Fruit fly (Drosophila melanogaster) whole organism, embryonic: ENCODE data around the gene Elal.

Experiments
- B-H1 ChIP-seq: fragments of 200-800 bp; sonication (Bioruptor generic); IDR thresholded peaks from 3 replicates; pipeline ENCODE4 v1.3.6; 2022; ENCODE audit warnings: missing biosample characterization, missing genetic modification characterization
- CG10147 ChIP-seq: fragments of 200-800 bp; sonication (Bioruptor generic); optimal IDR thresholded peaks from 2 replicates; lab custom pipeline; 2019; ENCODE audit warnings: missing biosample characterization, mild to moderate bottlenecking, missing genetic modification characterization, moderate library complexity
- CG1024 ChIP-seq: fragments of 200-800 bp; sonication (Bioruptor generic); IDR thresholded peaks from 2 replicates; pipeline ENCODE4 v1.3.6; 2022; ENCODE audit warnings: missing biosample characterization, missing genetic modification characterization
- CG10431 ChIP-seq: fragments of 200-800 bp; sonication (Bioruptor generic); optimal IDR thresholded peaks from 3 replicates; lab custom pipeline; 2018; ENCODE audit warnings: missing biosample characterization, mild to moderate bottlenecking, missing genetic modification characterization
- CG11456 ChIP-seq: fragments of 200-800 bp; sonication (Bioruptor generic); IDR thresholded peaks from 3 replicates; pipeline ENCODE4 v1.3.6; 2022; ENCODE audit warnings: missing biosample characterization, missing genetic modification characterization
- CG12071 ChIP-seq: fragments of 200-800 bp; sonication (Bioruptor generic); optimal IDR thresholded peaks from 3 replicates; lab custom pipeline; 2018; ENCODE audit warnings: missing biosample characterization, mild to moderate bottlenecking, missing genetic modification characterization
- CG1233 ChIP-seq: fragments of 200-800 bp; sonication (Bioruptor generic); optimal IDR thresholded peaks from 4 replicates; lab custom pipeline; 2018; ENCODE audit warnings: missing biosample characterization, mild to moderate bottlenecking, missing genetic modification characterization
- CG12391 ChIP-seq: fragments of 200-800 bp; sonication (Bioruptor generic); optimal IDR thresholded peaks from 3 replicates; lab custom pipeline; 2018; ENCODE audit warnings: missing biosample characterization, mild to moderate bottlenecking, missing genetic modification characterization, moderate library complexity
- CG15514 ChIP-seq: fragments of 200-800 bp; sonication (Bioruptor generic); optimal IDR thresholded peaks from 3 replicates; lab custom pipeline; 2017; ENCODE audit warnings: missing biosample characterization, missing genetic modification characterization, mild to moderate bottlenecking, moderate library complexity, missing genetic modification reagents
- CG17328 ChIP-seq: fragments of 200-800 bp; sonication (Bioruptor generic); IDR thresholded peaks from 2 replicates; pipeline ENCODE4 v1.3.6; 2022; ENCODE audit warnings: missing biosample characterization, missing genetic modification characterization
- CG17829 ChIP-seq: fragments of 200-800 bp; optimal IDR thresholded peaks from 2 replicates; lab custom pipeline; 2019; ENCODE audit warnings: missing biosample characterization, mild to moderate bottlenecking, missing genetic modification characterization, moderate library complexity
- CG17912 ChIP-seq: fragments of 200-800 bp; sonication (Bioruptor generic); optimal IDR thresholded peaks from 2 replicates; lab custom pipeline; 2018; ENCODE audit warnings: missing biosample characterization, mild to moderate bottlenecking, missing genetic modification characterization
- CG18599 ChIP-seq: fragments of 200-800 bp; sonication (Bioruptor generic); optimal IDR thresholded peaks from 3 replicates; lab custom pipeline; 2017; ENCODE audit warnings: missing biosample characterization, missing genetic modification characterization, mild to moderate bottlenecking, moderate library complexity, missing genetic modification reagents
- CG2202 ChIP-seq: fragments of 200-800 bp; sonication (Bioruptor generic); optimal IDR thresholded peaks from 2 replicates; lab custom pipeline; 2018; ENCODE audit warnings: missing biosample characterization, mild to moderate bottlenecking, missing genetic modification characterization
- CG2889 ChIP-seq: fragments of 200-800 bp; sonication (Bioruptor generic); IDR thresholded peaks from 3 replicates; pipeline ENCODE4 v1.3.6; 2022; ENCODE audit warnings: missing biosample characterization, missing genetic modification characterization
- CG34422 ChIP-seq: fragments of 200-800 bp; sonication (Bioruptor generic); IDR thresholded peaks from 3 replicates; pipeline ENCODE4 v1.3.6; 2022; ENCODE audit warnings: missing biosample characterization, missing genetic modification characterization
- CG42726 ChIP-seq: fragments of 200-800 bp; sonication (Bioruptor generic); IDR thresholded peaks from 2 replicates; pipeline ENCODE4 v1.3.6; 2022; ENCODE audit warnings: missing biosample characterization, missing genetic modification characterization; ENCODE audit not compliant: partially characterized antibody
- CG43689 ChIP-seq: fragments of 200-800 bp; sonication (Bioruptor generic); IDR thresholded peaks from 2 replicates; pipeline ENCODE4 v1.3.6; 2022; ENCODE audit warnings: missing biosample characterization, missing genetic modification characterization
- CG4617 ChIP-seq: fragments of 200-800 bp; sonication (Bioruptor generic); optimal IDR thresholded peaks from 3 replicates; lab custom pipeline; 2016; ENCODE audit warnings: missing biosample characterization, missing genetic modification characterization, borderline replicate concordance
- CG8089 ChIP-seq: fragments of 200-800 bp; sonication (Bioruptor generic); optimal IDR thresholded peaks from 3 replicates; lab custom pipeline; 2016; ENCODE audit warnings: missing biosample characterization, missing genetic modification characterization
- CG9215 ChIP-seq: fragments of 200-800 bp; sonication (Bioruptor generic); IDR thresholded peaks from 2 replicates; pipeline ENCODE4 v1.3.6; 2022; ENCODE audit warnings: missing biosample characterization, missing genetic modification characterization
- CG9727 ChIP-seq: fragments of 200-800 bp; sonication (Bioruptor generic); optimal IDR thresholded peaks from 3 replicates; lab custom pipeline; 2017; ENCODE audit warnings: missing biosample characterization, mild to moderate bottlenecking, missing genetic modification characterization
- Dad ChIP-seq: fragments of 200-800 bp; sonication (Bioruptor generic); optimal IDR thresholded peaks from 3 replicates; lab custom pipeline; 2016; ENCODE audit warnings: missing biosample characterization, missing genetic modification characterization
- Dll ChIP-seq: fragments of 200-800 bp; sonication (Bioruptor generic); IDR thresholded peaks from 4 replicates; pipeline ENCODE4 v1.3.6; 2022; ENCODE audit warnings: missing biosample characterization, missing genetic modification characterization; ENCODE audit not compliant: partially characterized antibody
- Dref ChIP-seq: fragments of 200-800 bp; sonication (Bioruptor generic); IDR thresholded peaks from 2 replicates; pipeline ENCODE4 v1.3.6; 2022; ENCODE audit warnings: missing biosample characterization, missing genetic modification characterization
- E2f2 ChIP-seq: fragments of 200-800 bp; sonication (Bioruptor generic); IDR thresholded peaks from 2 replicates; pipeline ENCODE4 v1.3.6; 2022; ENCODE audit warnings: missing biosample characterization, missing genetic modification characterization
- Ets97D ChIP-seq: fragments of 200-800 bp; sonication (Bioruptor generic); optimal IDR thresholded peaks from 3 replicates; lab custom pipeline; 2016; ENCODE audit warnings: missing biosample characterization, missing genetic modification characterization
- HLHmδ ChIP-seq: fragments of 200-800 bp; sonication (Bioruptor generic); optimal IDR thresholded peaks from 2 replicates; lab custom pipeline; 2018; ENCODE audit warnings: missing biosample characterization, mild to moderate bottlenecking, missing genetic modification characterization, moderate library complexity
- HmgD ChIP-seq: fragments of 200-800 bp; sonication (Bioruptor generic); optimal IDR thresholded peaks from 3 replicates; lab custom pipeline; 2016; ENCODE audit warnings: missing biosample characterization, missing genetic modification characterization
- Hmr ChIP-seq: fragments of 200-800 bp; sonication (Bioruptor generic); optimal IDR thresholded peaks from 3 replicates; lab custom pipeline; 2017; ENCODE audit warnings: mild to moderate bottlenecking, missing biosample characterization, missing genetic modification reagents, missing genetic modification characterization
- Optix ChIP-seq: fragments of 200-800 bp; sonication (Bioruptor generic); IDR thresholded peaks from 3 replicates; pipeline ENCODE4 v1.3.6; 2022; ENCODE audit warnings: missing biosample characterization, missing genetic modification characterization
- Rfx ChIP-seq: fragments of 200-800 bp; sonication (Bioruptor generic); IDR thresholded peaks from 2 replicates; pipeline ENCODE4 v1.3.6; 2022; ENCODE audit warnings: missing biosample characterization, missing genetic modification characterization
- Sry-δ ChIP-seq: fragments of 200-800 bp; sonication (Bioruptor generic); optimal IDR thresholded peaks from 2 replicates; lab custom pipeline; 2016; ENCODE audit warnings: missing biosample characterization, missing genetic modification characterization
- Vsx1 ChIP-seq: fragments of 200-800 bp; sonication (Bioruptor generic); optimal IDR thresholded peaks from 2 replicates; lab custom pipeline; 2017; ENCODE audit warnings: missing biosample characterization, mild to moderate bottlenecking, missing genetic modification characterization, missing genetic modification reagents
- amos ChIP-seq: fragments of 200-800 bp; sonication (Bioruptor generic); IDR thresholded peaks from 2 replicates; pipeline ENCODE4 v1.3.6; 2022; ENCODE audit warnings: missing biosample characterization, missing genetic modification characterization; ENCODE audit not compliant: partially characterized antibody
- ato ChIP-seq: fragments of 200-800 bp; sonication (Bioruptor generic); IDR thresholded peaks from 2 replicates; pipeline ENCODE4 v1.3.6; 2022; ENCODE audit warnings: missing biosample characterization, missing genetic modification characterization; ENCODE audit not compliant: partially characterized antibody
- bbx ChIP-seq: fragments of 200-800 bp; sonication (Bioruptor generic); IDR thresholded peaks from 2 replicates; pipeline ENCODE4 v1.3.6; 2022; ENCODE audit warnings: missing biosample characterization, missing genetic modification characterization; ENCODE audit not compliant: partially characterized antibody
- caup ChIP-seq: fragments of 200-800 bp; sonication (Bioruptor generic); optimal IDR thresholded peaks from 3 replicates; lab custom pipeline; 2017; ENCODE audit warnings: missing biosample characterization, mild to moderate bottlenecking, missing genetic modification characterization, moderate library complexity; ENCODE audit not compliant: severe bottlenecking
- cg ChIP-seq: fragments of 200-800 bp; sonication (Bioruptor generic); optimal IDR thresholded peaks from 3 replicates; lab custom pipeline; 2019; ENCODE audit warnings: missing biosample characterization, mild to moderate bottlenecking, missing genetic modification characterization, moderate library complexity
- crol ChIP-seq: fragments of 200-800 bp; sonication (Bioruptor generic); IDR thresholded peaks from 2 replicates; pipeline ENCODE4 v1.3.6; 2022; ENCODE audit warnings: missing biosample characterization, missing genetic modification characterization
- da ChIP-seq: fragments of 200-800 bp; sonication (Bioruptor generic); optimal IDR thresholded peaks from 2 replicates; lab custom pipeline; 2016; ENCODE audit warnings: missing biosample characterization, missing genetic modification characterization
- dm ChIP-seq: fragments of 200-800 bp; sonication (Bioruptor generic); optimal IDR thresholded peaks from 3 replicates; lab custom pipeline; 2016; ENCODE audit warnings: missing biosample characterization, missing genetic modification characterization
- nom ChIP-seq: fragments of 200-800 bp; sonication (Bioruptor generic); optimal IDR thresholded peaks from 2 replicates; lab custom pipeline; 2017; ENCODE audit warnings: missing biosample characterization, missing genetic modification characterization, mild to moderate bottlenecking, moderate library complexity, missing genetic modification reagents
- sob ChIP-seq: fragments of 200-800 bp; sonication (Bioruptor generic); IDR thresholded peaks from 2 replicates; pipeline ENCODE4 v1.3.6; 2022; ENCODE audit warnings: missing biosample characterization, missing genetic modification characterization
- sqz ChIP-seq: fragments of 200-800 bp; sonication (Bioruptor generic); optimal IDR thresholded peaks from 3 replicates; lab custom pipeline; 2018; ENCODE audit warnings: missing biosample characterization, mild to moderate bottlenecking, missing genetic modification characterization
- tap ChIP-seq: fragments of 200-800 bp; optimal IDR thresholded peaks from 3 replicates; lab custom pipeline; 2019; ENCODE audit warnings: missing biosample characterization, mild to moderate bottlenecking, missing genetic modification characterization, moderate library complexity
- yki ChIP-seq: fragments of >200 bp; optimal IDR thresholded peaks from 3 replicates; lab custom pipeline; 2018
- z ChIP-seq: fragments of 200-800 bp; sonication (Bioruptor generic); IDR thresholded peaks from 3 replicates; pipeline ENCODE4 v1.3.6; 2022; ENCODE audit warnings: missing biosample characterization, missing genetic modification characterization
- zen ChIP-seq: fragments of 200-800 bp; sonication (Bioruptor generic); optimal IDR thresholded peaks from 3 replicates; lab custom pipeline; 2018; ENCODE audit warnings: missing biosample characterization, mild to moderate bottlenecking, missing genetic modification characterization, moderate library complexity

Gene Elal

dm6 chr3R:24870389-24871048 lies 5.4 kb downstream of the Elal start, which contains the start of gene CycB3 (continued):
- TF ChIP-seq amos (GFP tag; lab: Robert Waterston, UW) (peak; percentile 43; the same call in 1 of the 2 replicates), CG17328 (GFP tag; lab: Robert Waterston, UW) (peak; percentile 46; the same call in 1 of the 2 replicates), Ets97D (GFP tag; lab: Kevin White, UChicago) (peak; percentile 93), cg (GFP tag; lab: Kevin White, UChicago) (peak; percentile 1), crol (GFP tag; lab: Robert Waterston, UW) (no peak), CG18599 (no peak), CG34422 (GFP tag; lab: Robert Waterston, UW) (0 out of 3 replicates have a peak, but pooled peaks have one; percentile 22), Dref (GFP tag; lab: Robert Waterston, UW) (peak; percentile 74), CG17912 (GFP tag; lab: Kevin White, UChicago) (peak; percentile 69), E2f2 (GFP tag; lab: Robert Waterston, UW) (peak; percentile 100), CG12391 (tag; lab: Kevin White, UChicago) (peak; percentile 31), CG17829 (peak; percentile 54), dm (peak; percentile 53), CG1024 (GFP tag; lab: Robert Waterston, UW) (no peak), Vsx1 (no peak), CG10431 (GFP tag; lab: Kevin White, UChicago) (peak; percentile 54), ato (no peak), Hmr (GFP tag; lab: Kevin White, UChicago) (peak; percentile 42), nom (GFP tag; lab: Kevin White, UChicago) (peak; percentile 16), B-H1 (GFP tag; lab: Robert Waterston, UW) (no peak), CG2889 (GFP tag; lab: Robert Waterston, UW) (no peak), Rfx (peak; percentile 55), tap (no peak), sqz (GFP tag; lab: Kevin White, UChicago) (peak; percentile 43), CG1233 (peak; percentile 11), bbx (GFP tag; lab: Robert Waterston, UW) (peak; percentile 50; the same call in 1 of the 2 replicates), Optix (GFP tag; lab: Robert Waterston, UW) (no peak), CG11456 (no peak), zen (tag; lab: Kevin White, UChicago) (peak; percentile 33), CG42726 (GFP tag; lab: Robert Waterston, UW) (0 out of 2 replicates have a peak, but pooled peaks have one; percentile 6), CG8089 (GFP tag; lab: Kevin White, UChicago) (no peak), Dad (GFP tag; lab: Kevin White, UChicago) (peak; percentile 2), CG10147 (GFP tag; lab: Kevin White, UChicago) (no peak), caup (peak; percentile 49), CG43689 (GFP tag; lab: Robert Waterston, UW) (no peak), CG4617 (GFP tag; lab: Kevin White, UChicago) (peak; percentile 19), CG2202 (tag; lab: Kevin White, UChicago) (no peak), sob (GFP tag; lab: Robert Waterston, UW) (peak; percentile 19; the same call in 1 of the 2 replicates), HmgD (GFP tag; lab: Kevin White, UChicago) (peak; percentile 37), yki (lab: Kevin White, UChicago) (no peak), da (GFP tag; lab: Kevin White, UChicago) (peak; percentile 34), CG9727 (peak; percentile 23), CG12071 (GFP tag; lab: Kevin White, UChicago) (no peak), HLHmδ (GFP tag; lab: Kevin White, UChicago) (peak; percentile 78), z (no peak), Sry-δ (GFP tag; lab: Kevin White, UChicago) (peak; percentile 58), CG9215 (GFP tag; lab: Robert Waterston, UW) (no peak), Dll (no peak), CG15514 (peak; percentile 81)
